Worm (Caenorhabditis elegans): ENCODE measurements around the gene Y62H9A.10.

The Y62H9A.10 gene

ce11 chrX:11857178-11857577 is 45.4 kb downstream of the Y62H9A.10 start, which contains the start of gene mes-1:
mes-1 (plus strand) TSS chrX:11857478.
- TF ChIP-seq ceh-91 (GFP tag; IDR thresholded peaks at IDR 0.05) = no peak
- TF ChIP-seq F37B4.10 (GFP tag; IDR thresholded peaks at IDR 0.05) = no peak
- no peak for TF ChIP-seq atf-7 (tag; optimal IDR thresholded peaks at IDR 0.05)
- TF ChIP-seq cebp-2 (GFP tag; IDR thresholded peaks at IDR 0.05) = no peak
- no peak for TF ChIP-seq lin-54 (GFP tag; optimal IDR thresholded peaks at IDR 0.05)
- TF ChIP-seq attf-3 (GFP tag; conservative IDR thresholded peaks at IDR 0.05) = no peak
- TF ChIP-seq cebp-1 (GFP tag; IDR thresholded peaks at IDR 0.05) = no peak
- TF ChIP-seq cebp-1 (tag; optimal IDR thresholded peaks at IDR 0.05) = no peak
- TF ChIP-seq ceh-40 (GFP tag; IDR thresholded peaks at IDR 0.05) = no peak
- no peak for TF ChIP-seq snpc-1.1 (tag; optimal IDR thresholded peaks at IDR 0.05; ENCODE audit: insufficient read depth)
- no peak for TF ChIP-seq aptf-2 (GFP tag; conservative IDR thresholded peaks at IDR 0.05)
- no peak for TF ChIP-seq ZK185.1 (tag; optimal IDR thresholded peaks at IDR 0.05; ENCODE audit: poor library complexity, severe bottlenecking)
- no peak for TF ChIP-seq die-1 (tag; optimal IDR thresholded peaks at IDR 0.05)
- no peak for TF ChIP-seq ztf-28 (GFP tag; IDR thresholded peaks at IDR 0.05)
- no peak for TF ChIP-seq hlh-12 (tag; optimal IDR thresholded peaks at IDR 0.05)
- no peak for TF ChIP-seq rpc-1 (optimal IDR thresholded peaks at IDR 0.05)
- TF ChIP-seq rpc-1 (tag; optimal IDR thresholded peaks at IDR 0.05) = no peak

- TF ChIP-seq attf-3 (GFP tag; conservative IDR thresholded peaks at IDR 0.05) = no peak
- TF ChIP-seq ceh-91 (GFP tag; IDR thresholded peaks at IDR 0.05) = no peak
- TF ChIP-seq ztf-3 (GFP tag; optimal IDR thresholded peaks at IDR 0.05) = no peak
- no peak for TF ChIP-seq repo-1 (tag; optimal IDR thresholded peaks at IDR 0.05)
- TF ChIP-seq zfh-2 (GFP tag; conservative IDR thresholded peaks at IDR 0.05) = no peak
- TF ChIP-seq hsf-1 (GFP tag; IDR thresholded peaks at IDR 0.05) = no peak
- TF ChIP-seq cebp-1 (GFP tag; IDR thresholded peaks at IDR 0.05) = no peak
- TF ChIP-seq cebp-1 (tag; optimal IDR thresholded peaks at IDR 0.05) = no peak
- no peak for TF ChIP-seq ceh-100 (GFP tag; IDR thresholded peaks at IDR 0.05)
- TF ChIP-seq B0035.1 (tag; optimal IDR thresholded peaks at IDR 0.05) = no peak
- TF ChIP-seq Y56A3A.18 (GFP tag; IDR thresholded peaks at IDR 0.05) = no peak
- TF ChIP-seq F39B2.1 (GFP tag; IDR thresholded peaks at IDR 0.05) = no peak
- no peak for TF ChIP-seq dox-1 (GFP tag; IDR thresholded peaks at IDR 0.05)
Observed at ce11 chrX:11856214-11856613, 46.3 kb downstream of the Y62H9A.10 start.

- TF ChIP-seq F49E8.2 (tag; optimal IDR thresholded peaks at IDR 0.05; ENCODE audit: insufficient read depth) (no peak), lsl-1 (GFP tag; optimal IDR thresholded peaks at IDR 0.05) (no peak), snpc-1.1 (tag; optimal IDR thresholded peaks at IDR 0.05; ENCODE audit: insufficient read depth) (no peak), bed-1 (GFP tag; IDR thresholded peaks at IDR 0.05) (no peak), zfh-2 (GFP tag; conservative IDR thresholded peaks at IDR 0.05) (no peak), lag-1 (GFP tag; IDR thresholded peaks at IDR 0.05) (no peak), C06A6.2 (GFP tag; conservative IDR thresholded peaks at IDR 0.05) (no peak), C17E4.6 (GFP tag; IDR thresholded peaks at IDR 0.05) (no peak), pha-4 (tag; optimal IDR thresholded peaks at IDR 0.05) (no peak), K11D2.4 (GFP tag; IDR thresholded peaks at IDR 0.05) (no peak), F57C9.4 (tag; optimal IDR thresholded peaks at IDR 0.05) (no peak), ets-4 (GFP tag; optimal IDR thresholded peaks at IDR 0.05) (no peak), ceh-91 (GFP tag; IDR thresholded peaks at IDR 0.05) (no peak)
Observed at ce11 chrX:11854903-11855302, 47.7 kb downstream of the Y62H9A.10 start, which contains the start of gene F54F7.8. F54F7.8 (minus strand) TSS chrX:11855003.

All from whole organism, young adult.